Fruit fly (Drosophila melanogaster) whole organism: Measurements from ENCODE around the gene mfr.

Source experiments
- CG8478 ChIP-seq: fragments of >200 bp; optimal IDR thresholded peaks from 2 replicates; lab custom pipeline; 2018; ENCODE audit warnings: inconsistent platforms
- EcR ChIP-seq, 2 experiments: fragments of >200 bp; optimal IDR thresholded peaks; 2 replicates each; lab custom pipeline; 2017; ENCODE audit warnings: missing biosample characterization in 2 of 2, missing genetic modification characterization in 2 of 2, missing genetic modification reagents in 2 of 2
- psq ChIP-seq: fragments of >200 bp; optimal IDR thresholded peaks from 2 replicates; lab custom pipeline; 2017

dm6 chr3L:8924417-8924913 is 12.0 kb upstream of the mfr start:
- no peak for TF ChIP-seq CG8478 (lab: Kevin White, UChicago)
- no peak for TF ChIP-seq EcR (GFP tag; optimal IDR thresholded peaks at IDR 0.05; lab: Kevin White, UChicago)
- no peak for TF ChIP-seq psq
